Worm (Caenorhabditis elegans): ENCODE data around the gene C49F5.5.

DNA sequence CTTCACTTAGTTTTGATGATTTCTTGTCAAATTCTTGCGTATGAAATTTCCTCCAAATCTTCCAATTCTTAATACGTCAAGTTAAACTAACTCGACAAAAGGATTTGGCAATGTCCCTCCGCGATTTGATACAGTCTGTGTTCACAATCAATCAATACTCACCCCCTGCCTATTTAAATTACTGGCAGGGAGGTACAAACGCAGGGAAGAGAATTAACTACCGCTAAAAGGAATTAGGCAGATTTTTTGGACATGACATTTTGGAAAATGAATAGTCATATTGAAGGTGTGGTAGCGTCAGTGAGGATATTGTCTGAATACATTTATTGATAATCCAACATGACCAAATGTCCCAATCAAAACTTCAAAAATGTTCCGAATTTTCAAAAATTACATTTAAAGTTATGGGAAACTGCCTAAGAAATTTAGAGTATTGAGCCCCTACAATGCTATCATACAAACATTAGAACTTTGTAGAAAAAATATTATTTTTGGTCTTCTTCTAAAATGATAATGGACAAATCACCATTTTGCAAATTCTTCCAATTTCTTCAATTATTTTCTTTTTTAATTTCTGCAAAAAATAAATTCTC lies 48.5 kb upstream of the C49F5.5 start:
- TF ChIP-seq aptf-2 (GFP tag; conservative IDR thresholded peaks at IDR 0.05) = no peak
- TF ChIP-seq snpc-1.1 (tag; optimal IDR thresholded peaks at IDR 0.05; ENCODE audit: insufficient read depth) = no peak
